Fruit fly (Drosophila melanogaster) whole organism, embryonic: ENCODE results near the gene niki.

ENCODE experiments used
- Atf6 ChIP-seq: fragments of 200-800 bp; sonication (Bioruptor generic); IDR thresholded peaks from 2 replicates; pipeline ENCODE4 v1.3.6; 2022; ENCODE audit warnings: missing biosample characterization, missing genetic modification characterization
- CG10274 ChIP-seq: fragments of 200-800 bp; sonication (Bioruptor generic); optimal IDR thresholded peaks from 3 replicates; lab custom pipeline; 2017; ENCODE audit warnings: missing biosample characterization, mild to moderate bottlenecking, missing genetic modification characterization
- CG10654 ChIP-seq: fragments of 200-800 bp; sonication (Bioruptor generic); optimal IDR thresholded peaks from 2 replicates; lab custom pipeline; 2016; ENCODE audit warnings: missing biosample characterization, missing genetic modification characterization
- CG12155 ChIP-seq: fragments of 200-800 bp; sonication (Bioruptor generic); optimal IDR thresholded peaks from 3 replicates; lab custom pipeline; 2016; ENCODE audit warnings: missing biosample characterization, missing genetic modification characterization
- CG14014 ChIP-seq: fragments of 200-800 bp; sonication (Bioruptor generic); IDR thresholded peaks from 2 replicates; pipeline ENCODE4 v1.3.6; 2022; ENCODE audit warnings: missing biosample characterization, missing genetic modification characterization
- CG15479 ChIP-seq: fragments of 200-800 bp; sonication (Bioruptor generic); optimal IDR thresholded peaks from 3 replicates; lab custom pipeline; 2019; ENCODE audit warnings: missing biosample characterization, mild to moderate bottlenecking, missing genetic modification characterization, moderate library complexity
- CG15601 ChIP-seq: fragments of 200-800 bp; sonication (Bioruptor generic); optimal IDR thresholded peaks from 3 replicates; lab custom pipeline; 2019; ENCODE audit warnings: missing biosample characterization, mild to moderate bottlenecking, missing genetic modification characterization, moderate library complexity
- CG15696 ChIP-seq: fragments of 200-800 bp; sonication (Bioruptor generic); optimal IDR thresholded peaks from 2 replicates; lab custom pipeline; 2019; ENCODE audit warnings: missing biosample characterization, mild to moderate bottlenecking, missing genetic modification characterization, moderate library complexity
- CG17186 ChIP-seq: fragments of 200-800 bp; sonication (Bioruptor generic); optimal IDR thresholded peaks from 3 replicates; lab custom pipeline; 2017; ENCODE audit warnings: missing biosample characterization, missing genetic modification reagents, missing genetic modification characterization
- CG18262 ChIP-seq: fragments of 200-800 bp; optimal IDR thresholded peaks from 3 replicates; lab custom pipeline; 2019; ENCODE audit warnings: missing biosample characterization, mild to moderate bottlenecking, missing genetic modification characterization, moderate library complexity
- CG33213 ChIP-seq: fragments of 200-800 bp; sonication (Bioruptor generic); optimal IDR thresholded peaks from 3 replicates; lab custom pipeline; 2016; ENCODE audit warnings: missing biosample characterization, missing genetic modification characterization
- CG34224 ChIP-seq: fragments of 200-800 bp; sonication (Bioruptor generic); IDR thresholded peaks from 3 replicates; pipeline ENCODE4 v1.3.6; 2022; ENCODE audit warnings: missing biosample characterization, missing genetic modification characterization; ENCODE audit not compliant: partially characterized antibody
- CG3838 ChIP-seq: fragments of 200-800 bp; sonication (Bioruptor generic); optimal IDR thresholded peaks from 3 replicates; lab custom pipeline; 2016; ENCODE audit warnings: missing biosample characterization, missing genetic modification characterization
- CG4404 ChIP-seq: fragments of 200-800 bp; sonication (Bioruptor generic); IDR thresholded peaks from 2 replicates; pipeline ENCODE4 v1.3.6; 2022; ENCODE audit warnings: missing biosample characterization, missing genetic modification characterization
- CG4730 ChIP-seq: fragments of 200-800 bp; sonication (Bioruptor generic); IDR thresholded peaks from 2 replicates; pipeline ENCODE4 v1.3.6; 2022; ENCODE audit warnings: missing biosample characterization, missing genetic modification characterization
- CG4820 ChIP-seq: fragments of 200-800 bp; sonication (Bioruptor generic); optimal IDR thresholded peaks from 3 replicates; lab custom pipeline; 2016; ENCODE audit warnings: missing biosample characterization, missing genetic modification characterization
- CG5245 ChIP-seq: fragments of 200-800 bp; sonication (Bioruptor generic); optimal IDR thresholded peaks from 3 replicates; lab custom pipeline; 2016; ENCODE audit warnings: missing biosample characterization, missing genetic modification characterization
- CG8944 ChIP-seq: fragments of 200-800 bp; sonication (Bioruptor generic); optimal IDR thresholded peaks from 3 replicates; lab custom pipeline; 2016; ENCODE audit warnings: missing biosample characterization, missing genetic modification characterization
- CG9797 ChIP-seq: fragments of 200-800 bp; sonication (Bioruptor generic); optimal IDR thresholded peaks from 3 replicates; lab custom pipeline; 2018; ENCODE audit warnings: missing biosample characterization, mild to moderate bottlenecking, missing genetic modification characterization
- Dek ChIP-seq: fragments of 200-800 bp; sonication (Bioruptor generic); optimal IDR thresholded peaks from 3 replicates; lab custom pipeline; 2019; ENCODE audit warnings: missing biosample characterization, mild to moderate bottlenecking, missing genetic modification characterization, moderate library complexity
- Fer2 ChIP-seq: fragments of 200-800 bp; sonication (Bioruptor generic); optimal IDR thresholded peaks from 2 replicates; lab custom pipeline; 2018; ENCODE audit warnings: missing biosample characterization, mild to moderate bottlenecking, missing genetic modification characterization, moderate library complexity
- Gug ChIP-seq: fragments of 200-800 bp; sonication (Bioruptor generic); IDR thresholded peaks from 4 replicates; pipeline ENCODE4 v1.3.6; 2022; ENCODE audit warnings: missing biosample characterization, missing genetic modification characterization
- H2.0 ChIP-seq: fragments of 200-800 bp; sonication (Bioruptor generic); IDR thresholded peaks from 2 replicates; pipeline ENCODE4 v1.3.6; 2022; ENCODE audit warnings: missing biosample characterization, missing genetic modification characterization
- HLHmδ ChIP-seq: fragments of 200-800 bp; sonication (Bioruptor generic); optimal IDR thresholded peaks from 2 replicates; lab custom pipeline; 2018; ENCODE audit warnings: missing biosample characterization, mild to moderate bottlenecking, missing genetic modification characterization, moderate library complexity
- Hand ChIP-seq: fragments of 200-800 bp; sonication (Bioruptor generic); optimal IDR thresholded peaks from 2 replicates; lab custom pipeline; 2017; ENCODE audit warnings: mild to moderate bottlenecking, missing biosample characterization, missing genetic modification reagents, missing genetic modification characterization
- Hey ChIP-seq: fragments of 200-800 bp; sonication (Bioruptor generic); optimal IDR thresholded peaks from 3 replicates; lab custom pipeline; 2018; ENCODE audit warnings: missing biosample characterization, mild to moderate bottlenecking, missing genetic modification characterization
- Hmr ChIP-seq: fragments of 200-800 bp; sonication (Bioruptor generic); optimal IDR thresholded peaks from 3 replicates; lab custom pipeline; 2017; ENCODE audit warnings: mild to moderate bottlenecking, missing biosample characterization, missing genetic modification reagents, missing genetic modification characterization
- MESR4 ChIP-seq: fragments of 200-800 bp; sonication (Bioruptor generic); optimal IDR thresholded peaks from 2 replicates; lab custom pipeline; 2018; ENCODE audit warnings: missing biosample characterization, mild to moderate bottlenecking, missing genetic modification characterization, moderate library complexity
- Med ChIP-seq: fragments of 200-800 bp; sonication (Bioruptor generic); peaks from one replicate; lab custom pipeline; 2016; ENCODE audit warnings: missing biosample characterization, missing genetic modification characterization, mild to moderate bottlenecking, inconsistent platforms, moderate library complexity
- Oli ChIP-seq: fragments of 200-800 bp; sonication (Bioruptor generic); optimal IDR thresholded peaks from 2 replicates; lab custom pipeline; 2018; ENCODE audit warnings: missing biosample characterization, mild to moderate bottlenecking, missing genetic modification characterization, moderate library complexity
- Rfx ChIP-seq: fragments of 200-800 bp; sonication (Bioruptor generic); IDR thresholded peaks from 2 replicates; pipeline ENCODE4 v1.3.6; 2022; ENCODE audit warnings: missing biosample characterization, missing genetic modification characterization
- bsh ChIP-seq, 2 experiments: fragments of 200-800 bp; sonication (Bioruptor generic); optimal IDR thresholded peaks; 2 replicates each; lab custom pipeline; 2017 to 2018; ENCODE audit warnings: mild to moderate bottlenecking in 2 of 2, missing biosample characterization in 2 of 2, missing genetic modification characterization in 2 of 2, moderate library complexity in 1 of 2
- dimm ChIP-seq: fragments of 200-800 bp; sonication (Bioruptor generic); IDR thresholded peaks from 2 replicates; pipeline ENCODE4 v1.3.6; 2022; ENCODE audit warnings: missing biosample characterization, missing genetic modification characterization
- eve ChIP-seq, 2 experiments: fragments of >200 bp; optimal IDR thresholded peaks; 2 replicates each; lab custom pipeline; 2017; ENCODE audit warnings: missing biosample characterization in 2 of 2, missing genetic modification characterization in 2 of 2
- ewg ChIP-seq: fragments of 200-800 bp; sonication (Bioruptor generic); optimal IDR thresholded peaks from 3 replicates; lab custom pipeline; 2017; ENCODE audit warnings: mild to moderate bottlenecking, missing biosample characterization, missing genetic modification reagents, missing genetic modification characterization
- ham ChIP-seq: fragments of 200-800 bp; sonication (Bioruptor generic); IDR thresholded peaks from 2 replicates; pipeline ENCODE4 v1.3.6; 2022; ENCODE audit warnings: missing biosample characterization, missing genetic modification characterization
- lola ChIP-seq, 3 experiments: fragments of >200 bp in 2 of 3; fragments of 200-800 bp in 1 of 3; sonication (Bioruptor generic) in 1 of 3; optimal IDR thresholded peaks; 2 replicates each; lab custom pipeline; 2017 to 2019; ENCODE audit warnings: missing biosample characterization in 3 of 3, missing genetic modification characterization in 3 of 3, mild to moderate bottlenecking in 1 of 3, moderate library complexity in 1 of 3
- nerfin-1 ChIP-seq: fragments of 200-800 bp; sonication (Bioruptor generic); optimal IDR thresholded peaks from 3 replicates; lab custom pipeline; 2019; ENCODE audit warnings: missing biosample characterization, mild to moderate bottlenecking, missing genetic modification characterization, moderate library complexity
- peb ChIP-seq: fragments of 200-800 bp; sonication (Bioruptor generic); IDR thresholded peaks from 2 replicates; pipeline ENCODE4 v1.3.6; 2022; ENCODE audit warnings: missing biosample characterization, missing genetic modification characterization
- pfk ChIP-seq: fragments of 200-800 bp; sonication (Bioruptor generic); optimal IDR thresholded peaks from 2 replicates; lab custom pipeline; 2018; ENCODE audit warnings: missing biosample characterization, mild to moderate bottlenecking, missing genetic modification characterization, moderate library complexity
- pho ChIP-seq: fragments of 200-800 bp; sonication (Bioruptor generic); optimal IDR thresholded peaks from 2 replicates; lab custom pipeline; 2016; ENCODE audit warnings: missing biosample characterization, missing genetic modification characterization
- ranshi ChIP-seq: fragments of 200-800 bp; sonication (Bioruptor generic); IDR thresholded peaks from 2 replicates; pipeline ENCODE4 v1.3.6; 2022; ENCODE audit warnings: missing biosample characterization, missing genetic modification characterization
- tll ChIP-seq, 2 experiments: fragments of 200-800 bp in 1 of 2; fragments of >200 bp in 1 of 2; sonication (Bioruptor generic) in 1 of 2; optimal IDR thresholded peaks; 2 replicates each; lab custom pipeline; 2017 to 2019; ENCODE audit warnings: missing biosample characterization in 2 of 2, missing genetic modification characterization in 2 of 2, mild to moderate bottlenecking in 1 of 2, moderate library complexity in 1 of 2
- toy ChIP-seq: fragments of 200-800 bp; sonication (Bioruptor generic); IDR thresholded peaks from 2 replicates; pipeline ENCODE4 v1.3.6; 2022; ENCODE audit warnings: missing biosample characterization, missing genetic modification characterization
- ttk ChIP-seq: fragments of 200-800 bp; sonication (Bioruptor generic); IDR thresholded peaks from 2 replicates; pipeline ENCODE4 v2.1.2; 2022; ENCODE audit warnings: missing biosample characterization, missing genetic modification characterization
- tx ChIP-seq: fragments of 200-800 bp; sonication (Bioruptor generic); optimal IDR thresholded peaks from 2 replicates; lab custom pipeline; 2016; ENCODE audit warnings: missing biosample characterization, missing genetic modification characterization
- unpg ChIP-seq: fragments of 200-800 bp; sonication (Bioruptor generic); optimal IDR thresholded peaks from 3 replicates; lab custom pipeline; 2018; ENCODE audit warnings: missing biosample characterization, mild to moderate bottlenecking, missing genetic modification characterization, moderate library complexity
- vvl ChIP-seq: fragments of 200-800 bp; sonication (Bioruptor generic); IDR thresholded peaks from 2 replicates; pipeline ENCODE4 v1.3.6; 2022; ENCODE audit warnings: missing biosample characterization, missing genetic modification characterization
- zfh1 ChIP-seq: fragments of 200-800 bp; sonication (Bioruptor generic); IDR thresholded peaks from 3 replicates; pipeline ENCODE4 v1.3.6; 2022; ENCODE audit warnings: missing biosample characterization, missing genetic modification characterization

The niki gene

DNA sequence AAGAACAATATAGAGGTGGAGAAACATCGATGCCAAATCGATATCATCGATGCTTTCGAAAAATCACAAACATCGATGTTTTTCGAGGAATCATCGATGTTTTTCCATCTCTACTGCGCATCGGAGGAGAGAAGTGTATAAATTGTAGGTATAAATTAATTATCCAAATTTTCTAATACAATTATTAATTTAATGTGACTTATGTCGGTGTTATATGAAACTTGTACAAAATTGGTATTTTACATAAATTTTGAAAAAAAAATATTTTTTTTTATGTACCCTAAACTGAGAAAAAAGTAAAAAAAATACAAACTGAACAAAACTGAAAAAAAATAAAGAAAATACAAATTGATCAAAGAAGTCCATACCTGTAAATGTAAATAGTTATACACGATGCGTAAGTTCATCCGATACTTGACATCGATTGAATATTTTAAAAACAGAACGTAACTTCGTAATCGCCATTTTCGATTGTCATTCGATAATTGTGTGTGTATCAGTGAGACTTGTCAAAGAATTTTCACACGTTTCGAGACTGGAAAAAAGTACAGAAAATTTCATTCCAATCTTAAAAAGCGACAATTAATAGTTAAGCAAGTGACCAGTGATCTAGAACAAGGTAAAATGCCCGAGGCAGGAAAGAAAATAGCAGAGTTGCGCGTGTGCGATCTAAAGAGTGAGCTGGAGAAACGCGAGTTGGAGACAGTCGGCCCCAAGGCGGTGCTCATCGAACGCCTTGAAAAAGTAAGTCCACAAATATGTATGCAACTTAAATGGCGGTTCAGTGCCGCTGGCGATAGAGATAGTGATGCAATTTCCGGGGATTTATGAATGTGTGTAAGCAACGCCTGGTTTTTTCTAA is 8.2 kb downstream of the niki start, which contains the start of the genes CG5808 and Saf-B (continued):
- TF ChIP-seq zfh1 (GFP tag; lab: Robert Waterston, UW) (no peak), Hey (no peak), peb (GFP tag; lab: Robert Waterston, UW) (no peak), ttk (GFP tag; lab: Robert Waterston, UW) (no peak), CG4820 (peak; percentile 62), Hmr (GFP tag; lab: Kevin White, UChicago) (no peak), CG8944 (GFP tag; lab: Kevin White, UChicago) (no peak), CG9797 (GFP tag; lab: Kevin White, UChicago) (no peak), tx (GFP tag; lab: Kevin White, UChicago) (no peak), tll (GFP tag; optimal IDR thresholded peaks at IDR 0.05; lab: Kevin White, UChicago) (no peak), Med (GFP tag; lab: Kevin White, UChicago) (peak; percentile 78), HLHmδ (GFP tag; lab: Kevin White, UChicago) (no peak), pho (GFP tag; lab: Kevin White, UChicago) (peak; percentile 7), Fer2 (tag; lab: Kevin White, UChicago) (no peak), ham (GFP tag; lab: Robert Waterston, UW) (no peak), CG15601 (no peak), Rfx (GFP tag; lab: Robert Waterston, UW) (peak; percentile 53; the same call in 1 of the 2 replicates), CG33213 (GFP tag; lab: Kevin White, UChicago) (no peak), eve (GFP tag; optimal IDR thresholded peaks at IDR 0.05; lab: Kevin White, UChicago) (no peak), CG18262 (tag; lab: Kevin White, UChicago) (no peak), CG15479 (GFP tag; lab: Kevin White, UChicago) (no peak), CG4404 (GFP tag; lab: Robert Waterston, UW) (peak; percentile 48; the same call in 1 of the 2 replicates), dimm (GFP tag; lab: Robert Waterston, UW) (no peak), CG34224 (GFP tag; lab: Robert Waterston, UW) (peak; percentile 85), unpg (GFP tag; lab: Kevin White, UChicago) (no peak), vvl (GFP tag; lab: Robert Waterston, UW) (peak; percentile 68), CG3838 (GFP tag; lab: Kevin White, UChicago) (no peak), MESR4 (GFP tag; lab: Kevin White, UChicago) (peak; percentile 98), CG15696 (peak; percentile 43), pfk (GFP tag; lab: Kevin White, UChicago) (no peak), CG10274 (GFP tag; lab: Kevin White, UChicago) (no peak), Oli (tag; lab: Kevin White, UChicago) (peak; percentile 13), toy (no peak), Dek (peak; percentile 33), Atf6 (GFP tag; lab: Robert Waterston, UW) (no peak), Gug (no peak), bsh (GFP tag; optimal IDR thresholded peaks at IDR 0.05; lab: Kevin White, UChicago) (no peak), CG12155 (peak; percentile 44), CG14014 (GFP tag; lab: Robert Waterston, UW) (no peak), CG10654 (peak; percentile 60), nerfin-1 (peak; percentile 49), CG4730 (GFP tag; lab: Robert Waterston, UW) (no peak), CG17186 (GFP tag; lab: Kevin White, UChicago) (no peak), Hand (GFP tag; lab: Kevin White, UChicago) (no peak), ewg (GFP tag; lab: Kevin White, UChicago) (peak; percentile 31), CG5245 (GFP tag; lab: Kevin White, UChicago) (peak; percentile 57), ranshi (GFP tag; lab: Robert Waterston, UW) (no peak), H2.0 (no peak), lola (GFP tag; optimal IDR thresholded peaks at IDR 0.05; lab: Kevin White, UChicago) (peak in 1 of 3 experiments; percentile 60)
